Worm (Caenorhabditis elegans) whole organism, young adult: Measurements from ENCODE around the gene C33G8.13.

Experiments used
- B0019.2 ChIP-seq: fragments of 200-800 bp; sonication (Bioruptor generic); conservative IDR thresholded peaks from 2 replicates; pipeline ENCODE4 v1.3.6; 2022; ENCODE audit warnings: missing genetic modification reagents, missing genetic modification characterization, missing compliant biosample characterization
- F10E7.11 ChIP-seq: sonication (generic microtip); optimal IDR thresholded peaks from 2 replicates; lab custom pipeline; 2017; ENCODE audit warnings: mild to moderate bottlenecking, missing genetic modification characterization, moderate library complexity, missing compliant biosample characterization
- F23B12.7 ChIP-seq: sonication (generic microtip); optimal IDR thresholded peaks from 2 replicates; lab custom pipeline; 2017; ENCODE audit warnings: missing genetic modification characterization, mild to moderate bottlenecking, missing compliant biosample characterization, antibody characterized with exemption, moderate library complexity; ENCODE audit not compliant: insufficient read depth
- F49E8.2 ChIP-seq: sonication (generic microtip); optimal IDR thresholded peaks from 3 replicates; lab custom pipeline; 2017; ENCODE audit warnings: missing genetic modification characterization, mild to moderate bottlenecking, missing compliant biosample characterization, antibody characterized with exemption, moderate library complexity; ENCODE audit not compliant: insufficient read depth
- K11D2.4 ChIP-seq: fragments of 200-800 bp; sonication (Bioruptor generic); IDR thresholded peaks from 2 replicates; pipeline ENCODE4 v1.3.6; 2022; ENCODE audit warnings: missing genetic modification reagents, missing genetic modification characterization, missing compliant biosample characterization
- Y53G8AR.9 ChIP-seq: fragments of 200-800 bp; sonication (Bioruptor generic); conservative IDR thresholded peaks from 2 replicates; pipeline ENCODE4 v1.3.6; 2022; ENCODE audit warnings: missing genetic modification reagents, missing genetic modification characterization, missing compliant biosample characterization
- akir-1 ChIP-seq: fragments of 200-800 bp; sonication (Bioruptor generic); optimal IDR thresholded peaks from 2 replicates; lab custom pipeline; 2018; ENCODE audit warnings: mild to moderate bottlenecking, missing genetic modification characterization, moderate library complexity, missing compliant biosample characterization
- aptf-2 ChIP-seq: fragments of 200-800 bp; sonication (Bioruptor generic); conservative IDR thresholded peaks from 2 replicates; pipeline ENCODE4 v1.3.6; 2022; ENCODE audit warnings: missing genetic modification reagents, missing genetic modification characterization, missing compliant biosample characterization
- aptf-3 ChIP-seq: fragments of 200-800 bp; sonication (Bioruptor generic); IDR thresholded peaks from 2 replicates; pipeline ENCODE4 v1.3.6; 2022; ENCODE audit warnings: missing genetic modification characterization, missing compliant biosample characterization
- athp-1 ChIP-seq: sonication (generic microtip); optimal IDR thresholded peaks from 2 replicates; lab custom pipeline; 2017; ENCODE audit warnings: mild to moderate bottlenecking, missing genetic modification characterization, missing compliant biosample characterization
- attf-5 ChIP-seq: fragments of 200-800 bp; sonication (Bioruptor generic); optimal IDR thresholded peaks from 2 replicates; lab custom pipeline; 2018; ENCODE audit warnings: mild to moderate bottlenecking, missing genetic modification characterization, missing compliant biosample characterization
- attf-6 ChIP-seq: fragments of 200-800 bp; sonication (Bioruptor generic); IDR thresholded peaks from 2 replicates; pipeline ENCODE4 v1.3.6; 2022; ENCODE audit warnings: missing genetic modification reagents, missing genetic modification characterization, missing compliant biosample characterization
- bed-1 ChIP-seq: fragments of 200-800 bp; sonication (Bioruptor generic); IDR thresholded peaks from 2 replicates; pipeline ENCODE4 v1.3.6; 2022; ENCODE audit warnings: missing genetic modification reagents, missing genetic modification characterization, missing compliant biosample characterization
- cebp-2 ChIP-seq: fragments of 200-800 bp; sonication (Bioruptor generic); IDR thresholded peaks from 2 replicates; pipeline ENCODE4 v1.3.6; 2022; ENCODE audit warnings: missing genetic modification characterization, missing compliant biosample characterization
- ceh-27 ChIP-seq: fragments of 200-800 bp; sonication (Bioruptor generic); optimal IDR thresholded peaks from 2 replicates; lab custom pipeline; 2018; ENCODE audit warnings: mild to moderate bottlenecking, missing genetic modification characterization, moderate library complexity, missing compliant biosample characterization
- ceh-40 ChIP-seq: fragments of 200-800 bp; sonication (Bioruptor generic); IDR thresholded peaks from 2 replicates; pipeline ENCODE4 v1.3.6; 2022; ENCODE audit warnings: missing genetic modification characterization, missing compliant biosample characterization
- ceh-58 ChIP-seq: fragments of 200-800 bp; sonication (Bioruptor generic); IDR thresholded peaks from 2 replicates; pipeline ENCODE4 v1.3.6; 2022; ENCODE audit warnings: missing genetic modification characterization, missing compliant biosample characterization
- ceh-91 ChIP-seq: fragments of 200-800 bp; sonication (Bioruptor generic); IDR thresholded peaks from 2 replicates; pipeline ENCODE4 v1.3.6; 2022; ENCODE audit warnings: missing genetic modification reagents, missing genetic modification characterization, missing compliant biosample characterization
- dox-1 ChIP-seq: fragments of 200-800 bp; sonication (Bioruptor generic); IDR thresholded peaks from 2 replicates; pipeline ENCODE4 v1.3.6; 2022; ENCODE audit warnings: missing genetic modification reagents, missing genetic modification characterization, missing compliant biosample characterization
- efl-1 ChIP-seq: fragments of 150-350 bp; optimal IDR thresholded peaks from 2 replicates; lab custom pipeline; 2014; ENCODE audit warnings: missing biosample characterization, missing genetic modification reagents, missing genetic modification characterization
- hrde-1 ChIP-seq: sonication (generic microtip); optimal IDR thresholded peaks from 2 replicates; lab custom pipeline; 2016; ENCODE audit warnings: missing genetic modification characterization, mild to moderate bottlenecking, missing compliant biosample characterization, moderate library complexity, missing genotype, missing genetic modification reagents, borderline replicate concordance
- lin-26 ChIP-seq: fragments of 200-800 bp; sonication (Bioruptor generic); IDR thresholded peaks from 2 replicates; pipeline ENCODE4 v1.3.6; 2022; ENCODE audit warnings: missing genetic modification reagents, missing genetic modification characterization, missing compliant biosample characterization
- lin-54 ChIP-seq: fragments of 200-800 bp; sonication (Bioruptor generic); optimal IDR thresholded peaks from 2 replicates; lab custom pipeline; 2018; ENCODE audit warnings: mild to moderate bottlenecking, missing genetic modification characterization, missing compliant biosample characterization
- lsl-1 ChIP-seq: fragments of 200-800 bp; sonication (Bioruptor generic); optimal IDR thresholded peaks from 2 replicates; lab custom pipeline; 2018; ENCODE audit warnings: mild to moderate bottlenecking, missing genetic modification characterization, moderate library complexity, missing compliant biosample characterization
- madf-6 ChIP-seq: fragments of 200-800 bp; sonication (Bioruptor generic); IDR thresholded peaks from 2 replicates; pipeline ENCODE4 v1.3.6; 2022; ENCODE audit warnings: missing genetic modification reagents, missing genetic modification characterization, missing compliant biosample characterization
- mel-28 ChIP-seq: sonication (generic microtip); optimal IDR thresholded peaks from 2 replicates; lab custom pipeline; 2016; ENCODE audit warnings: borderline replicate concordance, mild to moderate bottlenecking, missing genetic modification characterization, missing compliant biosample characterization
- nfyb-1 ChIP-seq: fragments of 200-800 bp; sonication (Bioruptor generic); IDR thresholded peaks from 2 replicates; pipeline ENCODE4 v1.3.6; 2022; ENCODE audit warnings: missing genetic modification reagents, missing genetic modification characterization, missing compliant biosample characterization
- nhr-179 ChIP-seq: sonication (generic microtip); optimal IDR thresholded peaks from 2 replicates; lab custom pipeline; 2016; ENCODE audit warnings: mild to moderate bottlenecking, missing genetic modification characterization, missing compliant biosample characterization
- sea-2 ChIP-seq: fragments of 200-800 bp; sonication (Bioruptor generic); IDR thresholded peaks from 2 replicates; pipeline ENCODE4 v1.3.6; 2022; ENCODE audit warnings: missing genetic modification characterization, missing compliant biosample characterization
- tlf-1 ChIP-seq: fragments of 200-800 bp; sonication (Bioruptor generic); optimal IDR thresholded peaks from 2 replicates; lab custom pipeline; 2018; ENCODE audit warnings: mild to moderate bottlenecking, missing genetic modification characterization, missing compliant biosample characterization
- unc-130 ChIP-seq: sonication (generic microtip); optimal IDR thresholded peaks from 2 replicates; lab custom pipeline; 2016; ENCODE audit warnings: missing genetic modification reagents, missing genetic modification characterization, missing compliant biosample characterization
- ztf-18 ChIP-seq: sonication (generic microtip); optimal IDR thresholded peaks from 2 replicates; lab custom pipeline; 2016; ENCODE audit warnings: missing genotype, mild to moderate bottlenecking, missing genetic modification characterization, missing compliant biosample characterization
- ztf-22 ChIP-seq: fragments of 200-800 bp; sonication (Bioruptor generic); optimal IDR thresholded peaks from 2 replicates; lab custom pipeline; 2018; ENCODE audit warnings: mild to moderate bottlenecking, missing genetic modification characterization, moderate library complexity, missing compliant biosample characterization
- ztf-3 ChIP-seq: fragments of 200-800 bp; sonication (Bioruptor generic); optimal IDR thresholded peaks from 2 replicates; lab custom pipeline; 2018; ENCODE audit warnings: mild to moderate bottlenecking, missing genetic modification characterization, missing compliant biosample characterization

C33G8.13 gene

DNA sequence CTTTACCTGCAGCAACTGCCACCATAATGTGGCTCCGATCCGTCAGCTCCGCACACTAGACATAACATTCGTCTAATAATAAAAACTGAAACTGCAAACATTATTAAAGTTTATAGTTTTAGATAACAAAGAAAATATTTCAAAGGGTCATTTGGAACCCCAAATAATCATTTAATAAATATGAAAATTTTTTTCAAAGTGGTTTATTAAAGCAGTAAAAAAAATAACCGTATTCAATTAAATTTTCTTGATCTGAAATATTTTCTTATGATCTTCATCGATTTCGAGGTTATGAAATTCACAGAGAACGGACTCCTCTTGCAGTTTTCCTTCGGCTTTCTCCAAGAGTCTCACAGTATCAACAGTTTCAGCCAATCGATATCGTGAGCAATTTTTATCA, 29.8 kb downstream of the C33G8.13 start, which contains the start of gene nhr-163:
Gene nhr-163 (minus strand): TSS at position 101 of the 400 bp plus-strand sequence.
- TF ChIP-seq madf-6 (GFP tag; lab: Robert Waterston, UW) (no peak), bed-1 (GFP tag; lab: Robert Waterston, UW) (no peak), cebp-2 (GFP tag; lab: Robert Waterston, UW) (no peak), F23B12.7 (tag; lab: Kevin White, UChicago) (no peak), lin-26 (GFP tag; lab: Robert Waterston, UW) (no peak), lsl-1 (GFP tag; lab: Kevin White, UChicago) (no peak), tlf-1 (no peak), K11D2.4 (GFP tag; lab: Robert Waterston, UW) (no peak), F10E7.11 (tag; lab: Kevin White, UChicago) (no peak), ceh-40 (GFP tag; lab: Robert Waterston, UW) (no peak), F49E8.2 (tag; lab: Kevin White, UChicago) (no peak), mel-28 (tag; lab: Kevin White, UChicago) (no peak), sea-2 (GFP tag; lab: Robert Waterston, UW) (no peak), aptf-3 (no peak), akir-1 (GFP tag; lab: Kevin White, UChicago) (no peak), dox-1 (GFP tag; lab: Robert Waterston, UW) (no peak), Y53G8AR.9 (GFP tag; lab: Robert Waterston, UW) (no peak), ceh-58 (GFP tag; lab: Robert Waterston, UW) (no peak)

DNA sequence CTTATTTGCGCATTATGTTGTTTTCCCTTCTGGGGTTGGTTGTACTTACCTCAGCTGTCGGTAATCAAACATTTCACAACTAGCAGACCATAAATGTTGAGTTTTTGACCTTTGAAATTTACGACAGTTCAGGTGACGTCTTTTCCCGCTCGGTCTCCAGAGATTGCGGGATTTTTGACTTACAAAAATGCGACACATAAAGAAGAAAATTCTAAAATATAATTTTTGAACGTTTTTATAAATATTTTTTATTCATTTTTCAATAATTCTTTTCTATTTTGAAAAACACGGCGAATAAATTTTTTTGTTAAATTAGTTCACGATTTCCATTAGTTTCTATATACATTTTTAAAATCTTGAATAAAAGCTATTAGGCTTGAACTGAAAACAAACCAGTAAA, 33.0 kb downstream of the C33G8.13 start, which contains the start of gene nhr-161:
Gene nhr-161 (minus strand): TSS at position 101 of the 400 bp plus-strand sequence.
- TF ChIP-seq aptf-2, result no peak
- TF ChIP-seq efl-1 (GFP tag; lab: Kevin White, UChicago), result no peak

DNA sequence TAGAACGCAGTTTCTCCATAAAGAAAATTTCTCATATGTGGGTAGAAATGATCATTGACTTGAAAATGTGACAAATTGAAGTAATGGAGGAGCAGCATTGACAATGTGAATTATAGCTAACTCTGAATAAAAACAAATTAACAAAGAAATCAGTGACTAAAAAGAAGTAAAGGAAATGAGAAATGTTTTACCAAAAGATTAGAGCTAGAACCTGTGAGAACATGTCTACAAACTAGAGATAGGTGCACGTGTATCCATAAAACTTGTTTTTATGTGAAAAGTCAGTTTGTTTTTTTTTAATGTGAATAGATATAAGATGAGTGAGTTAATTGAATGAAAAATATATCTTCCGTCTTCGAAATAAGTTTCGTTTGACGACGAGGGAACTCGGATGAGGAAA, 36.8 kb downstream of the C33G8.13 start, which contains the start of gene sre-12:
Gene sre-12 (minus strand): TSS at position 101 of the 400 bp plus-strand sequence.
- TF ChIP-seq nfyb-1 (no peak), nhr-179 (tag; lab: Kevin White, UChicago) (no peak), athp-1 (tag; lab: Kevin White, UChicago) (no peak), ceh-91 (GFP tag; lab: Robert Waterston, UW) (no peak), mel-28 (tag; lab: Kevin White, UChicago) (no peak), K11D2.4 (GFP tag; lab: Robert Waterston, UW) (no peak)

DNA sequence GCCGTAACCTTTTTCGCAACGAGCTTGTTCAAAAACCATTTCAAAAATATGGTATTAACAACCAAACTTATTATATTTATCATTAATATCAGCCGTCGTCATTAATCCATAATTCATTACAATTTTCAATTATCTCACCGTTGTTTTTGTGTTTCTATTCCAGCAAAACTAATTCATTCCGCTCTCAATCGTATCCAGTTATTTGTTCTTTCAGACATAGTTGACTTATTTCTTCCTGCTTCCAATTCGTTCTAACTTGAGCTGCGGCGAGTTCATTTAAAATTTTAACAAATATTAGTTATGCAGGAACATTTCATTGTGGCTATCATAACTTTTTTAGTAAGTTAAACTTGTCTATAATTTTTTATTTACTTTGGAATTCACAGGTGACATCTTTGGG, 39.7 kb downstream of the C33G8.13 start, which contains the start of gene srx-16:
Gene srx-16 (plus strand): TSS at position 301 of the 400 bp plus-strand sequence.
- TF ChIP-seq ztf-18 (no peak), B0019.2 (GFP tag; lab: Robert Waterston, UW) (no peak), ztf-22 (GFP tag; lab: Kevin White, UChicago) (no peak), attf-5 (GFP tag; lab: Kevin White, UChicago) (no peak)

DNA sequence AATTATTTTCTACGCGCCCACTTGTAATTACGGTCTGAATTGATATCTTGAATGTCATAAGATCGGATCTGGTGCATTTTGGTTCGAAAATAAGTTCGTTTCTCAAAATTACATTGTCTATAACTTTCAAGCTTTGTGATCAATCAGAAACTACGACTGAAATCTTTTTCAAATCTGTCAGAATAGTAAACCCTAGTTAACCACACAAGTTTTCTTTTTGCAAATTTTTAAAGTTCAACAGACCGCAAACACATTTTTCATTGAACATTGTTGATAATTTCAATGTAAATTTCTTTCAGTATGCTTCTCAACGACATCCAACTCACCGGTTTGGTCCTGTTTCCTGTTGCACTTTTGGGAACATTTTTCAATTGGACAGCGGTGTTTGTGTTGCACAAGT, 44.2 kb downstream of the C33G8.13 start, which contains the start of gene srx-59:
Gene srx-59 (plus strand): TSS at position 301 of the 400 bp plus-strand sequence.
- TF ChIP-seq unc-130 (GFP tag; lab: Kevin White, UChicago) (no peak), ceh-27 (GFP tag; lab: Kevin White, UChicago) (no peak), ceh-40 (GFP tag; lab: Robert Waterston, UW) (no peak), aptf-2 (no peak), hrde-1 (tag; lab: Kevin White, UChicago) (no peak), lin-54 (GFP tag; lab: Kevin White, UChicago) (no peak), ztf-3 (no peak), attf-6 (GFP tag; lab: Robert Waterston, UW) (no peak)
